Worm (Caenorhabditis elegans): ENCODE results near the gene ZC449.8.

Gene ZC449.8

DNA sequence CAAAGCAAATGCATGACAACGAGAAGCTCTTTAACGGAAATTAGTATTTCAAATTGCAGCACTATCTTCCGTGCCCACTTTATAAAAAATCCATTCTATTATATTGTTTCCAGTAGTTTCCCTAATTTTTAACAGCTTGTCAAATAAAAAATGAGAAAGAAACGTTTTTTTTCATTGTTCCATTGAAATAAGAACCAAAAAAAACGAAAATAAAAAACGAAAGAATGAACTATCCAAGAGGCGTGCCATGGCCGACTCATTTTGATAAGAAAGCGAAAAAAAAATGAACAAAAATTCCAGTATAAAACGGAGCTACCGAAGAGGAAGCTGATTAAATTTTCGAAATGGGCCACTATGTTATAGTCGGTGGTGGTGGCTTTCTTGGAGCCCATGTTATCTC is 10.9 kb upstream of the ZC449.8 start, which contains the start of gene hsd-2:
TSS of gene hsd-2 (plus strand) at position 301 of the 400 bp plus-strand sequence.
- no peak for TF ChIP-seq egl-5 (tag; optimal IDR thresholded peaks at IDR 0.05)
- no peak for TF ChIP-seq fkh-2 (tag; optimal IDR thresholded peaks at IDR 0.05)
- TF ChIP-seq ama-1 (optimal IDR thresholded peaks at IDR 0.05) = no peak
- TF ChIP-seq lsy-12 (tag; optimal IDR thresholded peaks at IDR 0.05) = no peak
- no peak for TF ChIP-seq nhr-28 (tag; optimal IDR thresholded peaks at IDR 0.05)
- TF ChIP-seq ZK546.5 (tag; optimal IDR thresholded peaks at IDR 0.05) = no peak
- no peak for TF ChIP-seq nhr-237 (tag; optimal IDR thresholded peaks at IDR 0.05)
- no peak for TF ChIP-seq snpc-4 (tag; optimal IDR thresholded peaks at IDR 0.05)
- no peak for TF ChIP-seq fos-1 (tag; optimal IDR thresholded peaks at IDR 0.05)
- TF ChIP-seq lin-39 (tag; optimal IDR thresholded peaks at IDR 0.05) = no peak
- TF ChIP-seq skn-1 (tag; optimal IDR thresholded peaks at IDR 0.05) = no peak

DNA sequence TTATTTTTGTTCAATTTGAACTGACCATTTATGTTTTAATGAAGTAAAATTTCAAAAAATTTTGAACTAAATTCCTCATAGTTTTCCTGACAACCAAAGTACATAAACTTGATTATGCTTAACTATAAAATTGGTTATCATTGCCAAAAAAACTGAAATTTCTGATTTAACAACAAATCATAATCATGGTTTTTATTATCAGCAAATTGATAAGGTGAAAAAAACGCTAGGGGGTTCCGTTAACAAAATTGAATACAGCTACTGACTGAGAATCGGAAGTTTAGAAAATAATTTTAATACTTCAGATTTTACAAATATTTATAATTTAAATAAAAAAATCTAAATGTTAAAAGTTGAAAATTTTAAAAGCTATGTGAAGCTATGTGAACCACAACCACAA is 8.9 kb upstream of the ZC449.8 start:
- TF ChIP-seq tbx-2 (tag; optimal IDR thresholded peaks at IDR 0.05) (no peak), elt-2 (tag; optimal IDR thresholded peaks at IDR 0.05) (peak; percentile 64), pha-4 (tag; optimal IDR thresholded peaks at IDR 0.05) (peak; percentile 14), lin-15B (tag; optimal IDR thresholded peaks at IDR 0.05) (no peak)

DNA sequence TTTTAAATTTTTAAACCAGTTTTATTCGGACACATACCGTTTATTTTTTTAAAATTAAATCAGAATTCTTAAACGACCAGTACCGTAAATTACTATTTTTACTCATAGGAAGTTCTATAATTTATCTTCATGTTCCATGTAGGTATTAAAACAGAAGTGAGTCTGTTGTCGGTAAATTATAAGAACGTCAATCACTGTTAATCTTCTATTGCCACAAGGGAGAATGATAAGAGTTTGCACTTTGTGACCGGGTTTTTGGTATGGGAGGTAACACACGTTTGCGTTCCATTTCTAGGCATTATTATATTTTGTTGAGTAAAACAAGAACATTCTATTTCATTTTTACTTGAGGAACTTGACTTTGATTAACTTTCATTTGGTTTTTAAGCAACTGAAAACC is 6.9 kb upstream of the ZC449.8 start, which contains the start of gene hsd-3:
TSS of gene hsd-3 (plus strand) at position 301 of the 400 bp plus-strand sequence.
- TF ChIP-seq nhr-67 (tag; optimal IDR thresholded peaks at IDR 0.05) (no peak), egl-27 (tag; optimal IDR thresholded peaks at IDR 0.05) (no peak)

DNA sequence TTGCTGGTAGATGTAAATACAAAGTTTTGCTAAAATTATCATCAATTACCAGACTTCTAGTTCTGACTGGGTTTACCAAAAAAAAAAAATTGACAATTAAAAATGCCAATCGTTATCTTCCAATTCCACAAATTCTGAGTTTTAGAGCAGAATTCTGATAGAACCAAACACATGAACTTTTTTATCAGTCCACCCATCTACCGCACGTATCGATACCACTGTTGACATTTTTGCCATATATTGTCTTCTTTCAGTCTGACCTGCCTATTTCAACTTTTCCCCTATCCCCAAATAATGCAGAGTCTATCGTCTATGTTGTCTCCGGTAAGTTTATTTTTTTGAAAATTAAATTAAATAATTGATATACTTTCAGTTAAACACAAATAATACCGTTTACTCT is 2.0 kb upstream of the ZC449.8 start, which contains the start of gene ZC449.7:
TSS of gene ZC449.7 (plus strand) at position 249 of the 400 bp plus-strand sequence.
- TF ChIP-seq pha-4 (tag; optimal IDR thresholded peaks at IDR 0.05) (peak; percentile 10), mml-1 (tag; optimal IDR thresholded peaks at IDR 0.05) (no peak), pqm-1 (tag; optimal IDR thresholded peaks at IDR 0.05) (no peak), elt-2 (tag; optimal IDR thresholded peaks at IDR 0.05) (peak; percentile 51), nhr-67 (tag; optimal IDR thresholded peaks at IDR 0.05) (no peak), snpc-4 (tag; optimal IDR thresholded peaks at IDR 0.05) (no peak)

DNA sequence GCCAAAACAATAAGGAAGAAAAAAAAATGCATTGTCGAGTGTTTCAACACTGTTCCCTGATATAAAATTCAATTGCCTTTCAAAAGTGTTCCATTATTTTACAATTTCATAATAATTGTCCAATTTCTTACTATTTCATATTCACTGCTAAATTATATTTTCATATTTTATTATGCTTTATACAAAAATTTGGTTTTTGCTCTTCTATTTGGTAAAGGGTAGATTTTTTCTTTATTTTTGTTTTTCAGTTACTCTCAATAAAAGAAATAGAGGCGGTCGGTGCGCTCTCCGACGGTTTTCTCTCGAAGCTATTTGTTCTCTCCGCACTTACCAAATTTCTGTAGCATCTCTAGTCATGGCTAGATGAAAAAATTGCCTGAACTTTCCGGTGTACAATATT is 1.7 kb downstream of the ZC449.8 start, which contains the start of gene sek-3:
TSS of gene sek-3 (plus strand) at position 301 of the 400 bp plus-strand sequence.
- TF ChIP-seq egl-5 (tag; optimal IDR thresholded peaks at IDR 0.05) (no peak), nfya-1 (tag; optimal IDR thresholded peaks at IDR 0.05; ENCODE audit: insufficient read depth) (no peak), skn-1 (tag; optimal IDR thresholded peaks at IDR 0.05) (no peak), elt-2 (tag; optimal IDR thresholded peaks at IDR 0.05) (no peak), R02D3.7 (tag; optimal IDR thresholded peaks at IDR 0.05) (no peak), unc-39 (tag; optimal IDR thresholded peaks at IDR 0.05) (no peak), sea-2 (GFP tag; optimal IDR thresholded peaks at IDR 0.05) (no peak), ceh-82 (tag; optimal IDR thresholded peaks at IDR 0.05) (no peak), nhr-77 (tag; optimal IDR thresholded peaks at IDR 0.05) (no peak), nhr-12 (tag; optimal IDR thresholded peaks at IDR 0.05) (no peak), pha-4 (tag; optimal IDR thresholded peaks at IDR 0.05) (no peak), nhr-43 (tag; optimal IDR thresholded peaks at IDR 0.05; ENCODE audit: poor library complexity, severe bottlenecking) (no peak), elt-3 (tag; optimal IDR thresholded peaks at IDR 0.05) (no peak), nhr-28 (tag; optimal IDR thresholded peaks at IDR 0.05) (no peak), nhr-67 (tag; optimal IDR thresholded peaks at IDR 0.05) (no peak), ama-1 (optimal IDR thresholded peaks at IDR 0.05) (no peak), ztf-4 (tag; optimal IDR thresholded peaks at IDR 0.05) (no peak), ceh-9 (tag; optimal IDR thresholded peaks at IDR 0.05) (no peak)

DNA sequence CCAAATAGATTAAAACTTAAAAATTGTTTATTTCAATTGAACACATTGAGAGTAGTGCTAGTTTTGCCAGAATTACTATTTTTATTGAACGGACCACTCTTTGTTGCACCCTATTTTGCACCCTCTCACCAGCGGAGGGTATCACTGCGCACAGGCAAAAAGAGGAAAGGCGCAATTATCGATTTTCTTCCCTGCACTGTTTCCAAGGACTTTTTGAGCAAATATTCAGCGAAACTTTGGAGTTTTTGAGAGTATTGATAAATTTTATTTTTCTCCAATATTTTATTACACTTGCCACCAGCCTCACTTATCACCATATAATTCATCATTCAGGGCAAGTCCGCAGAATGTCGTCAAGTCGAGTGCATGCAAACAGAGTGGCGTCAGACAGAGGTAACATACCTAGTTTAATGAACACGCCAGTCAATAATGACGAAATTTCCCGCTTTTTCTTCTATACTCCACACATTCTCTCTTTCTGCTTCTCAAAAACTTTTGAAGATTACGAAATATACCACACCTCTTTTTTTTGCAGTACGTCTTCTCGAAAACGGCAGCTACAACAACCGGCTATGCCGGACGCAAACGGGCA is 2.3 kb downstream of the ZC449.8 start:
- TF ChIP-seq nhr-23 (tag; optimal IDR thresholded peaks at IDR 0.05) (peak; percentile 47), sea-2 (GFP tag; optimal IDR thresholded peaks at IDR 0.05) (no peak), nhr-76 (tag; optimal IDR thresholded peaks at IDR 0.05) (no peak), nhr-77 (tag; optimal IDR thresholded peaks at IDR 0.05) (no peak), nhr-28 (tag; optimal IDR thresholded peaks at IDR 0.05) (no peak), pha-4 (tag; optimal IDR thresholded peaks at IDR 0.05) (peak; percentile 58), unc-62 (GFP tag; optimal IDR thresholded peaks at IDR 0.05) (no peak), lin-39 (tag; optimal IDR thresholded peaks at IDR 0.05) (peak; percentile 31), ama-1 (optimal IDR thresholded peaks at IDR 0.05) (no peak), ceh-28 (tag; optimal IDR thresholded peaks at IDR 0.05) (peak; percentile 58), nfya-1 (tag; optimal IDR thresholded peaks at IDR 0.05; ENCODE audit: insufficient read depth) (peak; percentile 19), eor-1 (tag; optimal IDR thresholded peaks at IDR 0.05) (no peak), snpc-4 (tag; optimal IDR thresholded peaks at IDR 0.05) (peak; percentile 11), daf-12 (tag; optimal IDR thresholded peaks at IDR 0.05) (no peak), fos-1 (tag; optimal IDR thresholded peaks at IDR 0.05) (no peak), ceh-82 (tag; optimal IDR thresholded peaks at IDR 0.05) (no peak), ztf-4 (tag; optimal IDR thresholded peaks at IDR 0.05) (no peak), elt-1 (tag; optimal IDR thresholded peaks at IDR 0.05) (no peak), R02D3.7 (tag; optimal IDR thresholded peaks at IDR 0.05) (no peak), lin-15B (tag; optimal IDR thresholded peaks at IDR 0.05) (no peak), pqm-1 (tag; optimal IDR thresholded peaks at IDR 0.05) (peak; percentile 27), nhr-25 (tag; optimal IDR thresholded peaks at IDR 0.05) (peak; percentile 43), egl-5 (tag; optimal IDR thresholded peaks at IDR 0.05) (no peak), ceh-9 (tag; optimal IDR thresholded peaks at IDR 0.05) (no peak), nhr-12 (tag; optimal IDR thresholded peaks at IDR 0.05) (no peak), ceh-16 (tag; optimal IDR thresholded peaks at IDR 0.05) (no peak), nhr-43 (tag; optimal IDR thresholded peaks at IDR 0.05; ENCODE audit: poor library complexity, severe bottlenecking) (no peak), skn-1 (tag; optimal IDR thresholded peaks at IDR 0.05) (no peak)

Data from whole organism, L3 larva.